Fruit fly (Drosophila melanogaster): ENCODE measurements around the gene mio.

mio gene

dm6 chr2L:2196590-2197474 is 20.3 kb upstream of the mio start:
- TF ChIP-seq CG17801 (GFP tag; optimal IDR thresholded peaks at IDR 0.05; ENCODE audit: partially characterized antibody): no peak

dm6 chr2L:2197475-2198118 is 19.5 kb upstream of the mio start, which contains the start of gene COX7AL2:
Gene COX7AL2, minus strand, starts transcription at chr2L:2197912.
- TF ChIP-seq CG17801 (GFP tag; optimal IDR thresholded peaks at IDR 0.05; ENCODE audit: partially characterized antibody): no peak

DNA sequence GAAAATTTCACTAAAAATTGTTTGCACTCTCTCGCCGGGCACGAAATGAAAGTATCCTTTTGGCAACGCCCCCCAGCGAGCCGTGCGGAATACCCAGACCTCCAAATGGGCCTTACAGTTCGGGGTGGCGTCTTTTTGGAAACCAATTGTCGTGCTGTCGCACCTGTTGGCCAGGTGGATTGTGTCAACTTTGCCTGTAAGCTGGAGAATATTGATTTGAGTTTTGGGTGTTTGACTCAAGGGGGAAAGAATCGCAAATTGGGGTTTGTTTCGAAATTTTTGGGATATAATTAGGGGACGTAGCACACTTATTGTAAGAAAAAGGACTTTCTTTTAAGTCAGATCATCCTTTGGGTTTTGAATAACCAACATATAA is 19.0 kb upstream of the mio start:
- no peak for TF ChIP-seq CG17801 (GFP tag; optimal IDR thresholded peaks at IDR 0.05; ENCODE audit: partially characterized antibody)

dm6 chr2L:2198613-2199432 is 18.3 kb upstream of the mio start:
- TF ChIP-seq CG17801 (GFP tag; optimal IDR thresholded peaks at IDR 0.05; ENCODE audit: partially characterized antibody): peak; percentile 52

dm6 chr2L:2199433-2199796 is 17.7 kb upstream of the mio start:
- no peak for TF ChIP-seq CG17801 (GFP tag; optimal IDR thresholded peaks at IDR 0.05; ENCODE audit: partially characterized antibody)

DNA sequence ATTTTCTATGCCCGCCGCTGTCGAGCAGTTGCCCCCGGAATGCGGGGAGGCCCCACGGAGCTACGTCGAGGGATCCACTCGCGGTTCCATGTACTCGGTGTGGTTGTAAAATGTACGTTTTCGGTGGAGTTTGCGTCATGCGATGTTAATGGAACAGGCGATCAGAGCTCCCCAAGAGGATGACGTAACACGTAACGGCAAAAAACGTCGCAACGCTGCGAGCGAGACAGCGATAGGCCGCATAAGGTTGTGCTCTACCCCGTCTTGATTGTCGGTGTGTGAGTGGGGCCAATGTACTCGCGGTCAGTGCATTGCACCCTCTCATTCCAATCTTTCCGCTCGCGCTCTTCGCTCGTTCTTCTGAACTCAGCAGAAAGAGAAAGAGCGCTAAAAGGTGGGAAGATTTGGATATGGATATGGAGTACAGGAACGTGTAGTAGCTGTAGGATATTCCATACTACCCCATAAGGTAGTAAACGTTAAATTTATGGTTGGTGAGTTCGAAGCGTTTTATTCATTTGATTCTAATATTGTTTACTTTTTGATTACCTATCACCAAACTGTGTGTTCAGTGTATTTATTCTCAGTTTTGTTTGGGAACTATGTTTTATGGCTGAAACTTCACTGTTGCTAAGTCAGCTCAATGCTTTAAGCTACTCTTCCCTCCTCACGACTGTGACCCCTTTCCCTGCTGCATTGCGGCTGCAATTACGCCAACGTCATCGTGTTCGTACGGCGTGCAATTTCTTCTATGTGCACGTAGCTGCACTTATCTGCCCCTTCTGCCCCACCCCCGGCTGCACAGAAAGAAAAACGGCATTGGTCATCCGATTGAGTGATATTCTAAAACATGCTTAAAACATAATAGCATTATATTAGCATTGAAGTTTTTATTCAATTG is 16.7 kb upstream of the mio start:
- peak; percentile 70 for TF ChIP-seq CG17801 (GFP tag; optimal IDR thresholded peaks at IDR 0.05; ENCODE audit: partially characterized antibody)

DNA sequence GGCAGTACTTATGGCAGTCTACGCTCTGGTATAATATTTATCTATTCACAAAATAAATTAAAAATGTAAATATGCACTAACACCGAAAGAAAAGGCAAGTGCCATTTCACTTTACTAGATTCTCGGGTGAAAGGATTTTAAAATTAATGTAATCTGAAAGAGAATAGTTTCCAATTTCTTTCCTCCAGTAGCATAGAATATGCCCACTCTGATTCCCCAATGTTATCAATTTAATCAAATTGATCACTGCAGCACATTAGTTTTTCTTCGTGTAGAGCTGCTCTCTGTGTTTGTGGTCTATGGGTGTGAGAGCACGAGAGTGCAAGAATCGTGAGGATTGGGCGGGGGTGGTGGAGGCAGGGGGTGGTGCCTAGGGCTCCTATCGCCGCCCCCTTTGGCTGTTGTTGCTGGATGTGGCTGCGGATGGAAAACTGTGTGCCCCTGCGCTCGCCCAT is 16.0 kb upstream of the mio start:
- peak; percentile 82 for TF ChIP-seq CG17801 (GFP tag; optimal IDR thresholded peaks at IDR 0.05; ENCODE audit: partially characterized antibody)

DNA sequence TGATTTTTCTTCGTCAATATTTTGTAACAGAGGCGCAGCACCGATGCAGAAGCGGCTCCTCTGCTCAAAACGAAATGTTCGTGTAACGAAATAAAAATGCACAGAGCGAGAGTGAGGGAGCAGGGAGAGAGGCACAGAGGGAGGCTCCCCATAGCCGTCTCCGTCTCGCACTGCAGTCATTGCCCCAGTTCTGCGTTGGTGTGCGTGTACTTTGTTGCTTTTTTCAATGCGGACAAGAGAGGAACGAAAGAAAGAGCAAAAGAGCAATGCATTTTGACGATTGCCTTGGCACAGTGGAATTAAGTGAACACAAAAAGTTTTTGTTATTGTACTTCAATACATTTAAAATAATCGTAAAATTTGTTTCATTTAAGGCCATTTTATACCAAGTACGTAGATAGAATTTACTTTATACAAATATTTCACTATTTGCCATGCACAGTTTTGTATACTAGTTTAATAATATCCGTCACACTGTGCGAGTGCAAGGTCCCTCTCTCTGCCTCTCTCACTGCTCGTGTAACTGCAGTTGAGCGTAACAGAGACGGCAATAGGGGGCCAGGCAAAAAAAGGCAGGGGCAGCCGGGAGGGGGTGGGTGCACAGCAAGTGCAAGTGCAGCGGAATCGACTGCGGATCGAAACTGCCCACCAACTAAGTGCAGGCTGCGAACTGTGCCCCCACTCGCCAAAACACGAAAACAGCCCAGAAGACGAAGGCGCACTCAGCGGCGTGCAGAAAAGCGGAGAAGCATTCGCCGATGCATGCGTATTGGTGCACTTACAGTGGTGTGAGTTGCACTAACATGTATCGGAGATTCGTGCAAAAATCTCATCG is 14.9 kb upstream of the mio start:
- TF ChIP-seq CG17801 (GFP tag; optimal IDR thresholded peaks at IDR 0.05; ENCODE audit: partially characterized antibody): peak; percentile 100

- TF ChIP-seq CG17801 (GFP tag; optimal IDR thresholded peaks at IDR 0.05; ENCODE audit: partially characterized antibody): peak; percentile 57
Measured at dm6 chr2L:2202853-2203717, 14.0 kb upstream of the mio start.

dm6 chr2L:2206066-2206465 is 11.0 kb upstream of the mio start, which contains the start of gene CG31668:
Gene CG31668, minus strand, starts transcription at chr2L:2206166.
- no peak for TF ChIP-seq CG17801 (GFP tag; optimal IDR thresholded peaks at IDR 0.05; ENCODE audit: partially characterized antibody)

DNA sequence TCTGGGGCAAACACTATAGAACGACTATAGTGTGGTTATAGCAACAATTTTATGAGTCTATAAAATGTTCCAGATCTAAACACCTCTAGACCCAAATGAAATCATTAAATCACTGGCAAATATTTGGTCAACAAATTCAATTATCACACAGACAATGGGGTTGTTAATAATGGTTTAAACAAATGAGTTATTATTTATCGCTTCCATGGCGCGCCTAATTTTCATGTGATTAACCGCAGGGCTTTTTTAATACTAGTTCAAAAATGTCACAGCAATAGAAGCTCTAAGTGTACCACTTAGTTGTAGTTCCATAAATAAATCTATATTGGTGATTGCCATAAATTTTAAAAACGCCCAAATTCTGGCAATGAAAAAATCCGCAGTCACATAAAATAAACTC is 8.1 kb upstream of the mio start, which contains the start of gene CG33124:
Gene CG33124, minus strand, starts transcription at position 101 of the 400 bp plus-strand sequence.
- TF ChIP-seq CG17801 (GFP tag; optimal IDR thresholded peaks at IDR 0.05; ENCODE audit: partially characterized antibody): no peak

dm6 chr2L:2212478-2212877 is 4.6 kb upstream of the mio start, which contains the start of gene CG15385:
Gene CG15385, minus strand, starts transcription at chr2L:2212571.
- no peak for TF ChIP-seq CG17801 (GFP tag; optimal IDR thresholded peaks at IDR 0.05; ENCODE audit: partially characterized antibody)

Data from ovary, adult (tissue).